Fruit fly (Drosophila melanogaster) S2 (cell line): ENCODE results near the gene CG6656.

Experiments
- CG8478 ChIP-seq: fragments of >200 bp; optimal IDR thresholded peaks from 2 replicates; lab custom pipeline; 2018
- CTCF ChIP-seq, 2 experiments: fragments of >200 bp; optimal IDR thresholded peaks; 2 replicates each; lab custom pipeline; 2018

DNA sequence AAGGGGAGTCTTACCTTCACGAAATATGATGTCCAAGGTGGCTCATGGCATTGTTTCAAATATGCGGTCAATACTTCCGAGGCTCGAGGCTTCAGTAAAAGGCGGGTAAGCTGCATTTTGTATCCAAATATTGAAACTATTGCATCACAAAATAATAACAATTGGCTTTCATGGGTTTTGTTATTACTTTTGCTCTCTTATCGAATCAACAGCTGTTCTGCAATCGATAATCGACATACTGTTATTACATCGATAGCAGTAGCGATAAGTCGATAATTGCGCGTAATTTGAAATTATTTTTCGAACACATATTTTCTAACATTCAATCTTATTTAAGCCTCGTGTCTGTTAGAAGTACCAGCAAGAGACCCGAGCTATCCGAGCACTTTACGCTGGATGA lies 3.4 kb downstream of the CG6656 start, which contains the start of gene CG34148:
- TF ChIP-seq CG8478 (lab: Kevin White, UChicago): no peak
- TF ChIP-seq CTCF (optimal IDR thresholded peaks at IDR 0.05; lab: Kevin White, UChicago): no peak
